Fruit fly (Drosophila melanogaster) whole organism, embryonic: ENCODE data around the gene deltaCOP.

ENCODE experiments used
- Atf3 ChIP-seq: fragments of 200-800 bp; sonication (Bioruptor generic); optimal IDR thresholded peaks from 3 replicates; lab custom pipeline; 2016; ENCODE audit warnings: missing biosample characterization, missing genetic modification characterization
- Blimp-1 ChIP-seq: fragments of 200-800 bp; sonication (Bioruptor generic); optimal IDR thresholded peaks from 3 replicates; lab custom pipeline; 2018; ENCODE audit warnings: missing biosample characterization, missing genetic modification characterization, mild to moderate bottlenecking, moderate library complexity, missing genetic modification reagents
- CG10209 ChIP-seq: fragments of 200-800 bp; sonication (Bioruptor generic); optimal IDR thresholded peaks from 3 replicates; lab custom pipeline; 2017; ENCODE audit warnings: missing biosample characterization, mild to moderate bottlenecking, missing genetic modification characterization, missing genetic modification reagents
- CG10654 ChIP-seq: fragments of 200-800 bp; sonication (Bioruptor generic); optimal IDR thresholded peaks from 2 replicates; lab custom pipeline; 2016; ENCODE audit warnings: missing biosample characterization, missing genetic modification characterization
- CG11085 ChIP-seq: fragments of 200-800 bp; sonication (Bioruptor generic); IDR thresholded peaks from 2 replicates; pipeline ENCODE4 v1.3.6; 2022; ENCODE audit warnings: missing biosample characterization, missing genetic modification characterization
- CG11093 ChIP-seq: fragments of 200-800 bp; sonication (Bioruptor generic); IDR thresholded peaks from 3 replicates; pipeline ENCODE4 v1.3.6; 2022; ENCODE audit warnings: missing biosample characterization, missing genetic modification characterization
- CG11560 ChIP-seq: fragments of 200-800 bp; sonication (Bioruptor generic); IDR thresholded peaks from 3 replicates; pipeline ENCODE4 v1.3.6; 2022; ENCODE audit warnings: missing biosample characterization, missing genetic modification characterization
- CG12391 ChIP-seq: fragments of 200-800 bp; sonication (Bioruptor generic); optimal IDR thresholded peaks from 3 replicates; lab custom pipeline; 2018; ENCODE audit warnings: missing biosample characterization, mild to moderate bottlenecking, missing genetic modification characterization, moderate library complexity
- CG1529 ChIP-seq: fragments of 200-800 bp; sonication (Bioruptor generic); optimal IDR thresholded peaks from 3 replicates; lab custom pipeline; 2018; ENCODE audit warnings: missing biosample characterization, missing genetic modification characterization
- CG1602 ChIP-seq: fragments of 200-800 bp; sonication (Bioruptor generic); optimal IDR thresholded peaks from 3 replicates; lab custom pipeline; 2016; ENCODE audit warnings: missing biosample characterization, missing genetic modification characterization
- CG17829 ChIP-seq: fragments of 200-800 bp; optimal IDR thresholded peaks from 2 replicates; lab custom pipeline; 2019; ENCODE audit warnings: missing biosample characterization, mild to moderate bottlenecking, missing genetic modification characterization, moderate library complexity
- CG31441 ChIP-seq: fragments of 200-800 bp; sonication (Bioruptor generic); IDR thresholded peaks from 2 replicates; pipeline ENCODE4 v1.3.6; 2022; ENCODE audit warnings: missing biosample characterization, missing genetic modification characterization
- CG32532 ChIP-seq: fragments of 200-800 bp; sonication (Bioruptor generic); IDR thresholded peaks from 2 replicates; pipeline ENCODE4 v1.3.6; 2022; ENCODE audit warnings: missing biosample characterization, missing genetic modification characterization
- CG3407 ChIP-seq: fragments of 200-800 bp; sonication (Bioruptor generic); optimal IDR thresholded peaks from 2 replicates; lab custom pipeline; 2018; ENCODE audit warnings: missing biosample characterization, mild to moderate bottlenecking, missing genetic modification characterization
- CG34422 ChIP-seq: fragments of 200-800 bp; sonication (Bioruptor generic); IDR thresholded peaks from 3 replicates; pipeline ENCODE4 v1.3.6; 2022; ENCODE audit warnings: missing biosample characterization, missing genetic modification characterization
- CG42726 ChIP-seq: fragments of 200-800 bp; sonication (Bioruptor generic); IDR thresholded peaks from 2 replicates; pipeline ENCODE4 v1.3.6; 2022; ENCODE audit warnings: missing biosample characterization, missing genetic modification characterization; ENCODE audit not compliant: partially characterized antibody
- CG4328 ChIP-seq: fragments of 200-800 bp; sonication (Bioruptor generic); optimal IDR thresholded peaks from 3 replicates; lab custom pipeline; 2017; ENCODE audit warnings: missing biosample characterization, missing genetic modification reagents, missing genetic modification characterization
- CG6689 ChIP-seq: fragments of 200-800 bp; sonication (Bioruptor generic); IDR thresholded peaks from 2 replicates; pipeline ENCODE4 v1.3.6; 2022; ENCODE audit warnings: missing biosample characterization, missing genetic modification characterization
- CG9437 ChIP-seq: fragments of 200-800 bp; sonication (Bioruptor generic); optimal IDR thresholded peaks from 2 replicates; lab custom pipeline; 2018; ENCODE audit warnings: missing biosample characterization, mild to moderate bottlenecking, missing genetic modification characterization
- Dbx ChIP-seq: fragments of 200-800 bp; sonication (Bioruptor generic); IDR thresholded peaks from 3 replicates; pipeline ENCODE4 v1.3.6; 2022; ENCODE audit warnings: missing biosample characterization, missing genetic modification characterization
- Deaf1 ChIP-seq: fragments of 200-800 bp; optimal IDR thresholded peaks from 3 replicates; lab custom pipeline; 2019; ENCODE audit warnings: missing biosample characterization, mild to moderate bottlenecking, missing genetic modification characterization, moderate library complexity
- Doc3 ChIP-seq: fragments of 200-800 bp; sonication (Bioruptor generic); IDR thresholded peaks from 3 replicates; pipeline ENCODE4 v1.3.6; 2022; ENCODE audit warnings: missing biosample characterization, missing genetic modification characterization; ENCODE audit not compliant: partially characterized antibody
- Dref ChIP-seq: fragments of 200-800 bp; sonication (Bioruptor generic); IDR thresholded peaks from 2 replicates; pipeline ENCODE4 v1.3.6; 2022; ENCODE audit warnings: missing biosample characterization, missing genetic modification characterization
- E2f1 ChIP-seq: fragments of 200-800 bp; sonication (Bioruptor generic); IDR thresholded peaks from 2 replicates; pipeline ENCODE4 v1.3.6; 2022; ENCODE audit warnings: missing biosample characterization, missing genetic modification characterization
- HLH54F ChIP-seq: fragments of 200-800 bp; sonication (Bioruptor generic); optimal IDR thresholded peaks from 3 replicates; lab custom pipeline; 2016; ENCODE audit warnings: missing biosample characterization, missing genetic modification characterization
- HmgD ChIP-seq: fragments of 200-800 bp; sonication (Bioruptor generic); optimal IDR thresholded peaks from 3 replicates; lab custom pipeline; 2016; ENCODE audit warnings: missing biosample characterization, missing genetic modification characterization
- Hmr ChIP-seq: fragments of 200-800 bp; sonication (Bioruptor generic); optimal IDR thresholded peaks from 3 replicates; lab custom pipeline; 2017; ENCODE audit warnings: mild to moderate bottlenecking, missing biosample characterization, missing genetic modification reagents, missing genetic modification characterization
- Hr39 ChIP-seq: fragments of >200 bp; optimal IDR thresholded peaks from 2 replicates; lab custom pipeline; 2017
- Lpt ChIP-seq: fragments of >200 bp; optimal IDR thresholded peaks from 2 replicates; lab custom pipeline; 2018; ENCODE audit warnings: missing biosample characterization, missing genetic modification characterization
- Neu2 ChIP-seq: fragments of 200-800 bp; sonication (Bioruptor generic); optimal IDR thresholded peaks from 3 replicates; lab custom pipeline; 2016; ENCODE audit warnings: missing biosample characterization, missing genetic modification characterization, borderline replicate concordance
- Six4 ChIP-seq: fragments of 200-800 bp; sonication (Bioruptor generic); optimal IDR thresholded peaks from 2 replicates; lab custom pipeline; 2016; ENCODE audit warnings: missing biosample characterization, missing genetic modification characterization
- chinmo ChIP-seq: fragments of 200-800 bp; sonication (Bioruptor generic); IDR thresholded peaks from 4 replicates; pipeline ENCODE4 v1.3.6; 2022; ENCODE audit warnings: missing biosample characterization, missing genetic modification characterization; ENCODE audit not compliant: partially characterized antibody
- crc ChIP-seq: fragments of 200-800 bp; sonication (Bioruptor generic); optimal IDR thresholded peaks from 2 replicates; lab custom pipeline; 2016; ENCODE audit warnings: missing biosample characterization, missing genetic modification characterization
- crp ChIP-seq, 2 experiments: fragments of 200-800 bp; sonication (Bioruptor generic); optimal IDR thresholded peaks; 2 replicates in 1 of 2; 3 replicates in 1 of 2; lab custom pipeline; 2017; ENCODE audit warnings: missing biosample characterization in 2 of 2, missing genetic modification characterization in 2 of 2, mild to moderate bottlenecking in 1 of 2, moderate library complexity in 1 of 2
- cwo ChIP-seq: fragments of 200-800 bp; sonication (Bioruptor generic); optimal IDR thresholded peaks from 3 replicates; lab custom pipeline; 2017; ENCODE audit warnings: missing biosample characterization, missing genetic modification characterization, mild to moderate bottlenecking, moderate library complexity, missing genetic modification reagents
- dan ChIP-seq: fragments of 200-800 bp; sonication (Bioruptor generic); IDR thresholded peaks from 2 replicates; pipeline ENCODE4 v1.3.6; 2022; ENCODE audit warnings: missing biosample characterization, missing genetic modification characterization
- fu2 ChIP-seq: fragments of 200-800 bp; sonication (Bioruptor generic); optimal IDR thresholded peaks from 2 replicates; lab custom pipeline; 2016; ENCODE audit warnings: missing biosample characterization, missing genetic modification characterization
- gsb ChIP-seq: fragments of 200-800 bp; sonication (Bioruptor generic); IDR thresholded peaks from 2 replicates; pipeline ENCODE4 v1.3.6; 2022; ENCODE audit warnings: missing biosample characterization, missing genetic modification characterization
- lilli ChIP-seq: fragments of 200-800 bp; sonication (Bioruptor generic); optimal IDR thresholded peaks from 3 replicates; lab custom pipeline; 2016; ENCODE audit warnings: missing biosample characterization, missing genetic modification characterization
- lmd ChIP-seq: fragments of 200-800 bp; sonication (Bioruptor generic); IDR thresholded peaks from 2 replicates; pipeline ENCODE4 v1.3.6; 2022; ENCODE audit warnings: missing biosample characterization, missing genetic modification characterization
- mam ChIP-seq: fragments of 200-800 bp; sonication (Bioruptor generic); optimal IDR thresholded peaks from 3 replicates; lab custom pipeline; 2016; ENCODE audit warnings: missing biosample characterization, missing genetic modification characterization
- nmo ChIP-seq: fragments of 200-800 bp; sonication (Bioruptor generic); optimal IDR thresholded peaks from 2 replicates; lab custom pipeline; 2018; ENCODE audit warnings: missing biosample characterization, mild to moderate bottlenecking, missing genetic modification characterization, moderate library complexity
- oc ChIP-seq: fragments of 200-800 bp; sonication (Bioruptor generic); optimal IDR thresholded peaks from 2 replicates; lab custom pipeline; 2018; ENCODE audit warnings: missing biosample characterization, mild to moderate bottlenecking, missing genetic modification characterization, moderate library complexity
- onecut ChIP-seq: fragments of 200-800 bp; sonication (Bioruptor generic); IDR thresholded peaks from 2 replicates; pipeline ENCODE4 v1.3.6; 2022; ENCODE audit warnings: missing biosample characterization, missing genetic modification characterization
- org-1 ChIP-seq: fragments of 200-800 bp; sonication (Bioruptor generic); optimal IDR thresholded peaks from 2 replicates; lab custom pipeline; 2017; ENCODE audit warnings: missing biosample characterization, missing genetic modification characterization
- rib ChIP-seq: fragments of 200-800 bp; sonication (Bioruptor generic); IDR thresholded peaks from 2 replicates; pipeline ENCODE4 v1.3.6; 2022; ENCODE audit warnings: missing biosample characterization, missing genetic modification characterization
- seq ChIP-seq: fragments of 200-800 bp; sonication (Bioruptor generic); IDR thresholded peaks from 2 replicates; pipeline ENCODE4 v1.3.6; 2022; ENCODE audit warnings: missing biosample characterization, missing genetic modification characterization
- slbo ChIP-seq: fragments of 200-800 bp; sonication (Bioruptor generic); IDR thresholded peaks from 2 replicates; pipeline ENCODE4 v1.3.6; 2022; ENCODE audit warnings: missing biosample characterization, missing genetic modification characterization
- sob ChIP-seq: fragments of 200-800 bp; sonication (Bioruptor generic); IDR thresholded peaks from 2 replicates; pipeline ENCODE4 v1.3.6; 2022; ENCODE audit warnings: missing biosample characterization, missing genetic modification characterization
- stwl ChIP-seq: fragments of 200-800 bp; sonication (Bioruptor generic); optimal IDR thresholded peaks from 3 replicates; lab custom pipeline; 2018; ENCODE audit warnings: missing biosample characterization, mild to moderate bottlenecking, missing genetic modification characterization, moderate library complexity
- vfl ChIP-seq: fragments of 200-800 bp; sonication (Bioruptor generic); optimal IDR thresholded peaks from 2 replicates; lab custom pipeline; 2016; ENCODE audit warnings: missing biosample characterization, missing genetic modification characterization

deltaCOP gene

dm6 chrX:1907727-1908264, 46.2 kb upstream of the deltaCOP start, which contains the start of gene mip130 (continued):
- TF ChIP-seq HmgD (GFP tag; lab: Kevin White, UChicago) (no peak), onecut (GFP tag; lab: Robert Waterston, UW) (no peak), Hr39 (lab: Kevin White, UChicago) (no peak), Deaf1 (peak; percentile 15), crp (GFP tag; optimal IDR thresholded peaks at IDR 0.05; lab: Kevin White, UChicago) (peak; percentile 35 to 85), nmo (GFP tag; lab: Kevin White, UChicago) (peak; percentile 66), CG11093 (GFP tag; lab: Robert Waterston, UW) (peak; percentile 35; the same call in 1 of the 3 replicates), HLH54F (peak; percentile 3), CG10654 (GFP tag; lab: Kevin White, UChicago) (peak; percentile 9), CG32532 (peak; percentile 33; the same call in 1 of the 2 replicates), CG17829 (peak; percentile 45), sob (GFP tag; lab: Robert Waterston, UW) (peak; percentile 64; the same call in 1 of the 2 replicates), gsb (GFP tag; lab: Robert Waterston, UW) (no peak), slbo (no peak; the same call in none of the 2 replicates), CG11560 (tag; lab: Robert Waterston, UW) (peak; percentile 72), mam (peak; percentile 50), crc (GFP tag; lab: Kevin White, UChicago) (peak; percentile 2), org-1 (GFP tag; lab: Kevin White, UChicago) (no peak), Atf3 (GFP tag; lab: Kevin White, UChicago) (no peak), oc (tag; lab: Kevin White, UChicago) (no peak), CG42726 (no peak), rib (GFP tag; lab: Robert Waterston, UW) (peak; percentile 36; the same call in 1 of the 2 replicates), cwo (peak; percentile 28), CG34422 (peak; percentile 54; the same call in 1 of the 3 replicates), CG4328 (GFP tag; lab: Kevin White, UChicago) (no peak), Dref (GFP tag; lab: Robert Waterston, UW) (peak; percentile 52), Neu2 (no peak), seq (0 out of 2 replicates have a peak, but pooled peaks have one; percentile 23), fu2 (GFP tag; lab: Kevin White, UChicago) (no peak), lmd (GFP tag; lab: Robert Waterston, UW) (peak; percentile 45; the same call in 1 of the 2 replicates), vfl (GFP tag; lab: Kevin White, UChicago) (no peak), Lpt (GFP tag; lab: Kevin White, UChicago) (no peak), stwl (peak; percentile 42), CG3407 (GFP tag; lab: Kevin White, UChicago) (no peak), CG12391 (tag; lab: Kevin White, UChicago) (peak; percentile 65), CG9437 (GFP tag; lab: Kevin White, UChicago) (peak; percentile 9), chinmo (GFP tag; lab: Robert Waterston, UW) (0 out of 4 replicates have a peak, but pooled peaks have one; percentile 32), lilli (peak; percentile 11), Hmr (peak; percentile 63), Blimp-1 (GFP tag; lab: Kevin White, UChicago) (peak; percentile 18), dan (GFP tag; lab: Robert Waterston, UW) (no peak), Dbx (no peak), E2f1 (GFP tag; lab: Robert Waterston, UW) (peak; percentile 40; the same call in 1 of the 2 replicates), Six4 (no peak), CG6689 (peak; percentile 67), CG11085 (GFP tag; lab: Robert Waterston, UW) (no peak), CG31441 (peak; percentile 44; the same call in 1 of the 2 replicates), Doc3 (peak; percentile 56), CG1529 (GFP tag; lab: Kevin White, UChicago) (no peak), CG1602 (GFP tag; lab: Kevin White, UChicago) (peak; percentile 24), CG10209 (peak; percentile 48)
